Worm (Caenorhabditis elegans): ENCODE measurements around the gene tofu-2.

tofu-2 gene

ce11 chrV:7093720-7094401 lies 42.8 kb upstream of the tofu-2 start, which contains the start of gene nhr-135 (continued):
- peak; percentile 61 for TF ChIP-seq madf-10 (tag; optimal IDR thresholded peaks at IDR 0.05)
- TF ChIP-seq F22D6.2 (tag; optimal IDR thresholded peaks at IDR 0.05), result peak; percentile 48
- peak; percentile 73 for TF ChIP-seq lin-40 (tag; optimal IDR thresholded peaks at IDR 0.05)
- peak; percentile 44 for TF ChIP-seq dox-1 (GFP tag; IDR thresholded peaks at IDR 0.05)
- TF ChIP-seq attf-3 (GFP tag; conservative IDR thresholded peaks at IDR 0.05), result no peak
- TF ChIP-seq B0336.3 (GFP tag; IDR thresholded peaks at IDR 0.05), result 0 out of 2 replicates have a peak, but pooled peaks have one; percentile 38
- TF ChIP-seq let-607 (tag; optimal IDR thresholded peaks at IDR 0.05), result peak; percentile 18 to 32
- no peak for TF ChIP-seq zim-3 (tag; optimal IDR thresholded peaks at IDR 0.05)
- no peak for TF ChIP-seq ceh-58 (GFP tag; IDR thresholded peaks at IDR 0.05)
- TF ChIP-seq F52B5.7 (tag; optimal IDR thresholded peaks at IDR 0.05), result no peak

- TF ChIP-seq ama-1 (optimal IDR thresholded peaks at IDR 0.05) (peak; percentile 43), ama-1 (GFP tag; optimal IDR thresholded peaks at IDR 0.05) (no peak), ccch-3 (GFP tag; optimal IDR thresholded peaks at IDR 0.05) (no peak), Y53G8AR.9 (GFP tag; conservative IDR thresholded peaks at IDR 0.05) (0 out of 2 replicates have a peak, but pooled peaks have one; percentile 31), ztf-22 (GFP tag; optimal IDR thresholded peaks at IDR 0.05) (no peak), ztf-28 (GFP tag; IDR thresholded peaks at IDR 0.05) (no peak), attf-6 (GFP tag; IDR thresholded peaks at IDR 0.05) (no peak), egl-18 (GFP tag; IDR thresholded peaks at IDR 0.05) (0 out of 2 replicates have a peak, but pooled peaks have one; percentile 30)
Observed at ce11 chrV:7091287-7091686, 40.2 kb upstream of the tofu-2 start, which contains the start of gene nhr-286. Gene nhr-286, minus strand, starts transcription at chrV:7091610.

- TF ChIP-seq cebp-1 (GFP tag; IDR thresholded peaks at IDR 0.05) (no peak), cebp-1 (tag; optimal IDR thresholded peaks at IDR 0.05) (peak; percentile 16), somi-1 (GFP tag; optimal IDR thresholded peaks at IDR 0.05) (peak; percentile 70), lin-40 (tag; optimal IDR thresholded peaks at IDR 0.05) (peak; percentile 28), mxl-1 (tag; optimal IDR thresholded peaks at IDR 0.05) (no peak), D2030.7 (GFP tag; IDR thresholded peaks at IDR 0.05) (no peak)
Observed at ce11 chrV:7089217-7089616, 38.2 kb upstream of the tofu-2 start.

ce11 chrV:7087340-7087739 lies 36.3 kb upstream of the tofu-2 start:
- TF ChIP-seq F57A8.1 (GFP tag; optimal IDR thresholded peaks at IDR 0.05) (no peak), F22D6.2 (tag; optimal IDR thresholded peaks at IDR 0.05) (no peak), nhr-120 (GFP tag; IDR thresholded peaks at IDR 0.05) (no peak), F10E7.11 (tag; optimal IDR thresholded peaks at IDR 0.05) (no peak), unc-130 (GFP tag; optimal IDR thresholded peaks at IDR 0.05) (no peak), egl-18 (GFP tag; IDR thresholded peaks at IDR 0.05) (no peak), ceh-100 (GFP tag; IDR thresholded peaks at IDR 0.05) (no peak), F49E8.2 (tag; optimal IDR thresholded peaks at IDR 0.05; ENCODE audit: insufficient read depth) (no peak), ceh-58 (GFP tag; IDR thresholded peaks at IDR 0.05) (no peak), pbrm-1 (GFP tag; IDR thresholded peaks at IDR 0.05) (no peak)

DNA sequence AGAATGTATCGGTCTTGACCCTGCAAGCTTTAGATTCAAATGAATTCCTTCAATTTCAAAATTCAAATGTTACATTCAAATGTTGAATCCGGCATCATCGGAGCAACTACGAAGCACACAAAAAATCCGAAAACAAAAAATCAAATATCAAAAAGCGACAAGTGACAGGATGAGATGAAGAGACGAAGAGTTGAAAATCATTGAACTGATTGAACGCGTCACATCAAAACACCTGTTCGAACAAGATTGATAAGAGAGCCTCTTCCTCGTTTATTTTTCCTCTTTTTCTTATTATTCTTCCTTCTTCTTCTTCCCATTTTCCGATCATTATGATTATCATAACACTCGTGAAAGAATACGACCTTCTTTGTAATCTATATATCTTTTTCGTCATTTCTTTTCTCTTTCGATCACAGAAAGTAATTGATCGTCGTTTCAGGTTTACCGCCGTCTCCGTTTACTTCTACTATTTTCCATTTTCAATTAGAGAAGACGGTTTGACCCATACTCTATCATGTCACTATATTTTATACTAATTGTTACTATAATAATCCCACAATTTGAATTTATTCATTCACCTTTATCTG lies 34.6 kb upstream of the tofu-2 start, which contains the start of gene VC5.2:
VC5.2 (plus strand) TSS at position 439 of the 587 bp plus-strand sequence.
- TF ChIP-seq Y53F4B.3 (GFP tag; IDR thresholded peaks at IDR 0.05) (no peak), hmg-20 (GFP tag; IDR thresholded peaks at IDR 0.05) (no peak), F23B12.7 (tag; optimal IDR thresholded peaks at IDR 0.05; ENCODE audit: insufficient read depth) (no peak)

Data from whole organism, young adult.